Worm (Caenorhabditis elegans): ENCODE results near the gene pqn-91.
"Not testable (repeated sequence)": the region's sequence is repeated elsewhere in the genome, so short reads cannot be mapped to it uniquely, and the experiment has no call there.

pqn-91 gene

DNA sequence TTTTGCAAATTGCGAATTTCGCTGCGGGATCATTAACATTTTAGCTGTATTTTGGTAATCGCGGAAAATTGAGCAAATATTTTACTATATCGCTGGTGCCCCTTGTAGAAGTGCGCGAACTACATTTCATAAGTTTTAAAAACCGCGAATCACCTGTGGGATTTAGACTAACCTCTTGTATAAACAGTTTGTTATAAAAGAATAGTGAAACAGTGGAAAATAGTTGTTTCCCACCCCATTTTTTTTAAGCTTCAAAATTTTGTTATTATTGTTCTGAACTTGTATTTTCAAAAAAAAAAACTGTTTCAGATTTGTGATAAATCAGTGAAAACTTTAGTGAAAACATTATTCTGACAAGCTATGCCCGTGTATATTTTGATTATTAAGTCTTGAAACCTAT lies 23.8 kb downstream of the pqn-91 start:
- TF ChIP-seq tbx-2 (tag; optimal IDR thresholded peaks at IDR 0.05) (no peak), fkh-10 (GFP tag; optimal IDR thresholded peaks at IDR 0.05) (no peak), dve-1 (tag; optimal IDR thresholded peaks at IDR 0.05) (no peak), dmd-4 (tag; optimal IDR thresholded peaks at IDR 0.05; ENCODE audit: borderline replicate concordance) (no peak), hlh-13 (GFP tag; optimal IDR thresholded peaks at IDR 0.05) (no peak), npax-4 (tag; optimal IDR thresholded peaks at IDR 0.05) (no peak), ceh-2 (tag; optimal IDR thresholded peaks at IDR 0.05) (no peak), ceh-34 (tag; optimal IDR thresholded peaks at IDR 0.05) (no peak), ama-1 (optimal IDR thresholded peaks at IDR 0.05) (no peak), sox-2 (GFP tag; IDR thresholded peaks at IDR 0.05) (no peak), zip-5 (tag; optimal IDR thresholded peaks at IDR 0.05) (no peak), ref-2 (tag; optimal IDR thresholded peaks at IDR 0.05) (no peak), ttx-3 (tag; optimal IDR thresholded peaks at IDR 0.05) (no peak), pax-1 (tag; optimal IDR thresholded peaks at IDR 0.05) (no peak), C38D4.7 (GFP tag; optimal IDR thresholded peaks at IDR 0.05) (no peak), lin-11 (tag; optimal IDR thresholded peaks at IDR 0.05) (no peak)

DNA sequence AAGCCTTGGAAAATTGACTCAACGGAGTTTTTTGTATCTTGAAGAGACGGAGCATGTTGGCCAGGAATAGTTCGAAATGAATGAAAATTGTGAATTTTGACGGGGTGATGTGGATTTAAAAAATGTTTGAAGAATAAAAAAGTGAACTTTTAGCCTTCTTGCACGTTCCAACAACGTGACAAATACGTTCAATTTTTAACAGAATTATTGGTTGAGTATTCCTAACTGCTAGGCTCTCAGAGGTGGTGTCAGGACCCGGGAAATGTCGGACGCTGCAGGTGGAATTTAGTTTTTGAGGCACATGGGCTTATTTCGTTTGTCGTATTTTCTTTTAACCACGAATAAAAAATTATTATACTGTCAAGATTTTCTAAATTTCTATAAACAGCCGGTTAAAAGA lies 27.3 kb downstream of the pqn-91 start, which contains the start of gene Y73F8A.14:
Gene Y73F8A.14, minus strand, starts transcription at position 101 of the 400 bp plus-strand sequence.
- TF ChIP-seq ceh-31 (tag; optimal IDR thresholded peaks at IDR 0.05); unc-55 (GFP tag; optimal IDR thresholded peaks at IDR 0.05); fkh-6 (tag; optimal IDR thresholded peaks at IDR 0.05): not testable (repeated sequence)

DNA sequence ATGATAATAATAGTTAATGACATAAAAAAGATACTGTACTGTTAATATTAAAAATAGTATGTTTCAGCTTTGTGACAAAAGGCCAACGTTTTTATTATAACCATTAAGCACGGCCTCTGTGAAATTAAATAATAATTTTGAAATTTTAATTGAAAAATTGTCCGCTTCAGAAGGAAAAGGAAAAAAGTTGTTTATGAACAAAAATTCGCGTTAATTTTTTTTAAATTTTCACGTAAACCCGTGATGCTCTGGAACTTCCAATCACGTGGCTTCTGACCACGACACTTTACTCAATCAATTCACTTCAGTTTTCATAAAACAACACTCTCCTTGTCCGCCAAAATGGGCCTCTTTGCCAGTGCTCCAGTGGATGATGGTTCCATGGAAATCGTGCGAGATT lies 29.6 kb downstream of the pqn-91 start, which contains the start of gene Y73F8A.15:
Gene Y73F8A.15, plus strand, starts transcription at position 301 of the 400 bp plus-strand sequence.
- TF ChIP-seq rnt-1 (tag; optimal IDR thresholded peaks at IDR 0.05) (no peak), nhr-11 (tag; optimal IDR thresholded peaks at IDR 0.05) (no peak), nhr-232 (tag; optimal IDR thresholded peaks at IDR 0.05) (no peak), pros-1 (tag; optimal IDR thresholded peaks at IDR 0.05) (no peak), dmd-4 (tag; optimal IDR thresholded peaks at IDR 0.05; ENCODE audit: borderline replicate concordance) (no peak), hlh-6 (tag; optimal IDR thresholded peaks at IDR 0.05) (no peak), pat-9 (tag; optimal IDR thresholded peaks at IDR 0.05) (no peak), odd-2 (tag; optimal IDR thresholded peaks at IDR 0.05) (no peak)

DNA sequence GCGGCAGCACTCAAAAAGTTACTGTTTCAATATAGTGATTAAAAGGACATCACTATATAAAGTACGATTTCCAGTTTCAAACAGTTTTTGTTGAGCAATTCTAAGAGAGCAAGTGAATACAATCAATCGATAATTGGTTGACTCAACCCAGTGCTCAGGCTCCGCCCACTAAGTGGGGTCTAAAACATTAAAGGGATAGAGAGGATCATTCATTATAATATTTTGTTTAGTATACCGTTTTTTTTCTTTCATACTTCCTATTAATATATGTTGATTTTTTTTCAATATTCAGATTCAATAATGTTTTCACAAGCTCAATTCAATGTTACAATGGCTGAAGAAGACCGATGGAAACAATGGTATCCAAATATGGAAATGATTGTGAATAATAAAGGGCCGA lies 31.9 kb downstream of the pqn-91 start, which contains the start of gene tbx-39:
Gene tbx-39, plus strand, starts transcription at position 301 of the 400 bp plus-strand sequence.
- TF ChIP-seq mec-3 (tag; optimal IDR thresholded peaks at IDR 0.05; ENCODE audit: borderline replicate concordance) (no peak), hlh-8 (tag; optimal IDR thresholded peaks at IDR 0.05) (no peak), lim-6 (tag; optimal IDR thresholded peaks at IDR 0.05) (no peak), ahr-1 (tag; optimal IDR thresholded peaks at IDR 0.05) (no peak), ceh-45 (GFP tag; IDR thresholded peaks at IDR 0.05) (no peak), C08G9.2 (tag; optimal IDR thresholded peaks at IDR 0.05) (no peak), rnt-1 (tag; optimal IDR thresholded peaks at IDR 0.05) (no peak), ceh-31 (tag; optimal IDR thresholded peaks at IDR 0.05) (no peak), gmeb-2 (tag; optimal IDR thresholded peaks at IDR 0.05) (no peak), pha-2 (tag; optimal IDR thresholded peaks at IDR 0.05) (no peak)

DNA sequence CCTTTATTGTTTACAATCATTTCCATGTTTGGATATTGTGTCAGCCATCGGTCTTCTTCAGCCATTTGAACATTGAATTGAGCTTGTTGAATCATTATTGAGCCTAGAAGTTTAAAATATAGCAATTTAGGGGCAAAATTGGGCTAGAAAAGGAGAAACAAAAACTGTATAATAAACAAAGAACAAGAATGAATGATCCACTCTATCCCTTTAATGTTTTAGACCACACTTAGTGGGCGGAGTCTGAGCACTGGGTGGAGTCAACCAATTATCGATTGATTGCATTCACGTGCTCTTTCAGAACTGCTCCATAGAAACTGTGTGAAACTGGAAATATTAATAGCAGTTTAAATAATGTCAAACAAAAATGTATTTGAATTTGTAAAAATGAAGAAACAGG lies 36.4 kb downstream of the pqn-91 start, which contains the start of gene tbx-40:
Gene tbx-40, minus strand, starts transcription at position 101 of the 400 bp plus-strand sequence.
- TF ChIP-seq unc-3 (GFP tag; conservative IDR thresholded peaks at IDR 0.05), result no peak
- TF ChIP-seq unc-3 (tag; optimal IDR thresholded peaks at IDR 0.05), result no peak
- no peak for TF ChIP-seq ceh-30 (tag; optimal IDR thresholded peaks at IDR 0.05)
- TF ChIP-seq F13H6.1 (tag; optimal IDR thresholded peaks at IDR 0.05), result no peak
- TF ChIP-seq npax-4 (tag; optimal IDR thresholded peaks at IDR 0.05), result no peak
- TF ChIP-seq dve-1 (tag; optimal IDR thresholded peaks at IDR 0.05), result no peak
- no peak for TF ChIP-seq hlh-8 (tag; optimal IDR thresholded peaks at IDR 0.05)
- no peak for TF ChIP-seq elt-4 (tag; optimal IDR thresholded peaks at IDR 0.05)
- TF ChIP-seq hlh-13 (GFP tag; optimal IDR thresholded peaks at IDR 0.05), result no peak
- TF ChIP-seq madf-2 (tag; optimal IDR thresholded peaks at IDR 0.05), result no peak
- TF ChIP-seq hlh-6 (tag; optimal IDR thresholded peaks at IDR 0.05), result no peak
- TF ChIP-seq ceh-2 (tag; optimal IDR thresholded peaks at IDR 0.05), result no peak
- no peak for TF ChIP-seq nhr-232 (tag; optimal IDR thresholded peaks at IDR 0.05)
- no peak for TF ChIP-seq ceh-48 (tag; optimal IDR thresholded peaks at IDR 0.05)
- TF ChIP-seq pat-9 (tag; optimal IDR thresholded peaks at IDR 0.05), result no peak

Measured in whole organism, late embryonic.